Worm (Caenorhabditis elegans): ENCODE measurements around the gene T09A5.15.

The T09A5.15 gene

DNA sequence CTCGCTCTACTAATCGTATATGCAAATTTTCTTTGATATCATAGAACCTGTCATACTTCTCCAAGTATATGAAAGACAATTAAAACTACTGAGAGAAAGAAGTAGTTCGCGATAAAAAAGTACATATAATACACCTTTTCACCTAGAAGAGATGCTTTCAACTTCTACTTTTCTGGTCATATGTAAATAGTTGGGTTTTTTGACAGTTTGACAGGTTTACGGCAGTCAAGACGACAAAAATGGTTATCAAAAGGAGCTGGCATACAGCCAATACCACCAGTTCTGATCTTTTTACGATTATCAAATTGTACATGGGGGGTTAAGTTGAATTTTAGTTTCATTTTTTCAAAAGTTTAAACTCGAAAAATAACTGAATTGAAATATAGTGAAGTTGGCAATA, 42.8 kb upstream of the T09A5.15 start:
- no peak for TF ChIP-seq elt-1 (tag; optimal IDR thresholded peaks at IDR 0.05; ENCODE audit: borderline replicate concordance, insufficient read depth)

DNA sequence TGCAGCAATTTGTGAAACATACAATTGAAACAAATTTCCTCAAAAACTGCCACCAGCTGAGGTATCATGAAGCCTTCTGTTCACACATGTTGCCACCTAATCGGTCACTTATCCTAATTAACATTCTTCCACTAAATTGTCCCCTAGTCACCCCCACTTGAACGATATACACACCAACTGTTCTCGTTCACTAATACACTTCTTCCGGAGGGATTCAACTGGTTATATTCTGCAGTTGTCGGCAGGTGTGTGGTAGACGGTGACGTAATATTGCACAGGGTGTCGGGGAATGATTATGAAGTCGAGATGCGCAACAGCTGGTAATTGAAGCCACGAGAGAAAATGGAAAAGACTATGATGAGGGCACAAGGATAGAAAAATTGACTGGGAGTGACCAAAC, 42.4 kb upstream of the T09A5.15 start:
- TF ChIP-seq tbx-8 (GFP tag; optimal IDR thresholded peaks at IDR 0.05) (no peak), snpc-4 (tag; optimal IDR thresholded peaks at IDR 0.05) (no peak), bed-3 (GFP tag; optimal IDR thresholded peaks at IDR 0.05) (no peak), unc-120 (tag; optimal IDR thresholded peaks at IDR 0.05; ENCODE audit: poor library complexity, severe bottlenecking) (no peak), lin-32 (GFP tag; optimal IDR thresholded peaks at IDR 0.05) (peak; percentile 98), ceh-43 (GFP tag; optimal IDR thresholded peaks at IDR 0.05) (no peak), M03D4.4 (tag; optimal IDR thresholded peaks at IDR 0.05) (no peak), unc-62 (GFP tag; optimal IDR thresholded peaks at IDR 0.05) (peak; percentile 11), elt-1 (tag; optimal IDR thresholded peaks at IDR 0.05; ENCODE audit: borderline replicate concordance, insufficient read depth) (no peak), drap-1 (GFP tag; optimal IDR thresholded peaks at IDR 0.05) (no peak), flh-1 (GFP tag; optimal IDR thresholded peaks at IDR 0.05) (no peak), unc-39 (tag; optimal IDR thresholded peaks at IDR 0.05) (no peak), pha-4 (tag; optimal IDR thresholded peaks at IDR 0.05) (no peak), mep-1 (tag; optimal IDR thresholded peaks at IDR 0.05) (no peak), ces-1 (GFP tag; optimal IDR thresholded peaks at IDR 0.05) (peak; percentile 23), zip-8 (tag; optimal IDR thresholded peaks at IDR 0.05) (peak; percentile 77), ceh-39 (tag; optimal IDR thresholded peaks at IDR 0.05) (no peak), sptf-1 (tag; optimal IDR thresholded peaks at IDR 0.05) (no peak), ham-2 (GFP tag; optimal IDR thresholded peaks at IDR 0.05) (no peak), nhr-12 (tag; optimal IDR thresholded peaks at IDR 0.05) (no peak), ztf-11 (tag; optimal IDR thresholded peaks at IDR 0.05) (no peak), sem-2 (GFP tag; optimal IDR thresholded peaks at IDR 0.05) (no peak), blmp-1 (tag; optimal IDR thresholded peaks at IDR 0.05) (no peak), nhr-2 (tag; optimal IDR thresholded peaks at IDR 0.05) (peak; percentile 97), nhr-237 (tag; optimal IDR thresholded peaks at IDR 0.05) (no peak), nhr-76 (tag; optimal IDR thresholded peaks at IDR 0.05) (no peak), elt-3 (tag; optimal IDR thresholded peaks at IDR 0.05) (no peak), cnd-1 (tag; optimal IDR thresholded peaks at IDR 0.05) (peak; percentile 71), nhr-28 (tag; optimal IDR thresholded peaks at IDR 0.05) (no peak), lin-13 (tag; optimal IDR thresholded peaks at IDR 0.05) (no peak), mls-2 (tag; optimal IDR thresholded peaks at IDR 0.05) (peak; percentile 30), lsy-2 (tag; optimal IDR thresholded peaks at IDR 0.05) (no peak), ceh-83 (GFP tag; optimal IDR thresholded peaks at IDR 0.05) (no peak), hlh-1 (tag; optimal IDR thresholded peaks at IDR 0.05) (peak; percentile 96), mab-5 (tag; optimal IDR thresholded peaks at IDR 0.05) (no peak)

DNA sequence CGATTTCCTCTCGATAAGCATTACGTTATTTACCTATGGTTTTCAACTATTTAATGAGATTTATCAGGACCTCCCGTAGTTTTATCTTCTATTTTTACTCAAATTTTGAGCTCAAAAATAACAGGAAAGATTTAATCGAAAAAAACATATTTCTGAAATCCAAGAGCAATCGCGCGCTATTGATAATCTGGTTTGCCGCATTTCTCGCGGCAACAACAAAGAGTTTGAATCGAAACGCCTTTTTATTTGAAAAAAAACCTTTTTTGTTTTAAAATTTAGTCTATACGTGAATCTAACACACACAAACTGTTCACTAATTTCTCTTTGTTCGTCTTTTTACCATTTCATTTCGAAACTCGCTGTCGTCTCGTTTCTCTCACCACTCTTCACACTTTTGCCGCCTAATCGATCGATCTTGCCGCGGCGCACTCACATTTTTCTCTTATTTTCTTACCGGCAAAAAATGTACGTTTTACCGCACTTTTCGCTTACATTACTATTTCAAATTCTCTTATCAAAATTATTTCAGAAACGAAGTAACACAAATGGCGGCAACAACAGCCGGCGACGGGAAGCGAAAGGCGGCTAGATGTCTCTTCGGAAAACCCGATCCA, 41.5 kb upstream of the T09A5.15 start, which contains the start of gene cki-2:
Gene cki-2, plus strand, starts transcription at position 337 of the 614 bp plus-strand sequence.
- TF ChIP-seq nhr-12 (tag; optimal IDR thresholded peaks at IDR 0.05) (no peak), nhr-237 (tag; optimal IDR thresholded peaks at IDR 0.05) (no peak), sptf-1 (tag; optimal IDR thresholded peaks at IDR 0.05) (no peak), unc-120 (tag; optimal IDR thresholded peaks at IDR 0.05; ENCODE audit: poor library complexity, severe bottlenecking) (no peak), mab-5 (tag; optimal IDR thresholded peaks at IDR 0.05) (no peak), unc-62 (GFP tag; optimal IDR thresholded peaks at IDR 0.05) (no peak), nhr-76 (tag; optimal IDR thresholded peaks at IDR 0.05) (no peak), cnd-1 (tag; optimal IDR thresholded peaks at IDR 0.05) (no peak), ces-1 (GFP tag; optimal IDR thresholded peaks at IDR 0.05) (peak; percentile 71), mep-1 (tag; optimal IDR thresholded peaks at IDR 0.05) (peak; percentile 22), ceh-43 (GFP tag; optimal IDR thresholded peaks at IDR 0.05) (no peak), pha-4 (tag; optimal IDR thresholded peaks at IDR 0.05) (no peak), hlh-1 (tag; optimal IDR thresholded peaks at IDR 0.05) (no peak)

DNA sequence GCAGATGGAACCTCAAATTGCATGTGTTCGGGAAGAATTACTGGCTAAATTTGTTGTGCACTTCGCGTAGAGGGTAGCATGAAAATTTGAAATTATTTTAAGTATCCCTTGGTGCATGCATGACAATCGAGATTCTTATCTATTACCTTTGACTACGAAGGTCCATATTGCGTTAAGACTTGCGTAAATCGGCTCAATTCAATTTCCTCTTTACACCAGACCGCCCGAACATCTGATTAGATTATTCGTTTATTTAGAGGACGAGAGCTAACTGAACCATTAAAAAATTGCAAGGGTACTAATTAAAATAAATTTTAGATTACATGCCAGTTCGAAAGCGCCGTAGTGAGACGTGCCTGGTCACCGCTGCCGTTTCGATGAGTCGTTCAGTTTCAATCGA, 40.2 kb upstream of the T09A5.15 start:
- TF ChIP-seq cnd-1 (tag; optimal IDR thresholded peaks at IDR 0.05) (peak; percentile 9), flh-1 (GFP tag; optimal IDR thresholded peaks at IDR 0.05) (no peak), ces-1 (GFP tag; optimal IDR thresholded peaks at IDR 0.05) (peak; percentile 87), bed-3 (GFP tag; optimal IDR thresholded peaks at IDR 0.05) (no peak), mls-2 (tag; optimal IDR thresholded peaks at IDR 0.05) (no peak), mep-1 (tag; optimal IDR thresholded peaks at IDR 0.05) (no peak), M03D4.4 (tag; optimal IDR thresholded peaks at IDR 0.05) (no peak), ceh-39 (tag; optimal IDR thresholded peaks at IDR 0.05) (no peak), ham-2 (GFP tag; optimal IDR thresholded peaks at IDR 0.05) (no peak), zip-8 (tag; optimal IDR thresholded peaks at IDR 0.05) (no peak), nhr-2 (tag; optimal IDR thresholded peaks at IDR 0.05) (peak; percentile 36), pha-4 (tag; optimal IDR thresholded peaks at IDR 0.05) (no peak), nhr-237 (tag; optimal IDR thresholded peaks at IDR 0.05) (no peak), elt-3 (tag; optimal IDR thresholded peaks at IDR 0.05) (no peak)
